Worm (Caenorhabditis elegans): ENCODE measurements around the gene lys-1.
A peak's percentile ranks its signal among the peaks of the same experiment; 100 is the strongest.

Gene lys-1

DNA sequence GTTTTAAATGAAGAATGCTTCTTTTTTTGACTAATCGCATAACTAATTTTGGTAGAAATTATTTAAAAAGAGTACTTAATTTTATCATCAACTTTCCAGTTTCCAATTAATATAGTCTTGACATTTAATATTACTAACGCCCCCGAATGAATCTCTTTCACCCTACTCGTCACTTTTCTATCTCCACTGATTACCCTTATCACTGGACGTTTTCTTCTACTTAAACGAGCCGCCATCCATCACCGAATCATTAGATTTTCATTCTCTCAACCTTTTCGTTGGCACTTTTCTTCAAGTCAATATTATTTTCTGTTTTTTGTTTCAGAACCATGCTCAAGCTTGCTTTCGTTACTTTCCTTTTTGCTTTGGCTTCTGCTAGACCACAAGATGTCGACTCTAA lies at the start of gene lys-1:
lys-1 (plus strand) TSS at position 326 of the 400 bp plus-strand sequence.
- TF ChIP-seq Y55F3AM.14 (GFP tag; optimal IDR thresholded peaks at IDR 0.05) (no peak), sma-3 (GFP tag; optimal IDR thresholded peaks at IDR 0.05) (no peak), nhr-6 (tag; optimal IDR thresholded peaks at IDR 0.05) (no peak), nhr-129 (tag; optimal IDR thresholded peaks at IDR 0.05) (no peak), F13H6.1 (tag; optimal IDR thresholded peaks at IDR 0.05) (no peak), sma-9 (GFP tag; optimal IDR thresholded peaks at IDR 0.05) (peak; percentile 35), sma-9 (tag; optimal IDR thresholded peaks at IDR 0.05) (no peak), fos-1 (tag; optimal IDR thresholded peaks at IDR 0.05) (peak; percentile 95), lin-13 (GFP tag; optimal IDR thresholded peaks at IDR 0.05) (no peak), nhr-25 (tag; optimal IDR thresholded peaks at IDR 0.05) (no peak), gmeb-1 (tag; optimal IDR thresholded peaks at IDR 0.05) (no peak), sem-4 (tag; optimal IDR thresholded peaks at IDR 0.05) (no peak)

DNA sequence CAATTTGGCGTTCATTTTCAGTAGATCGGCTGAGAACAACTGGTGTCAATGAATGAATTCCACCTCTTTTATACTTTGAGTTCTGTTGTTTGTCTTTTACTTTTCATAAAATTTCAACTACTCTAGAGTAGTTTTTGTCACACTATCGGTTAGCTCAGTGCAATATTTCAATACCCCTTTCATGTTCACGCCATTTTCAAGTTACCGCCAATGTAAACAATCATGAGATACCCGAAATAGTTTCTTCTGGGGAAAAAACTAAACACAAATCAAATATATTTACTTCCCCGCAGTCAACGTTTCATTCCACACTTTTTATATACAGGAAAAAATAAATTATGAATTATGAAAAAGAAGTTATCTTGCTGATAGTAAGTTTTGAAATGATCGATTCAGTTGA lies 49.3 kb upstream of the lys-1 start, which contains the start of gene fipr-4:
fipr-4 (minus strand) TSS at position 101 of the 400 bp plus-strand sequence.
- peak; percentile 9 for TF ChIP-seq F13H6.1 (tag; optimal IDR thresholded peaks at IDR 0.05)
- no peak for TF ChIP-seq nhr-21 (tag; optimal IDR thresholded peaks at IDR 0.05)

DNA sequence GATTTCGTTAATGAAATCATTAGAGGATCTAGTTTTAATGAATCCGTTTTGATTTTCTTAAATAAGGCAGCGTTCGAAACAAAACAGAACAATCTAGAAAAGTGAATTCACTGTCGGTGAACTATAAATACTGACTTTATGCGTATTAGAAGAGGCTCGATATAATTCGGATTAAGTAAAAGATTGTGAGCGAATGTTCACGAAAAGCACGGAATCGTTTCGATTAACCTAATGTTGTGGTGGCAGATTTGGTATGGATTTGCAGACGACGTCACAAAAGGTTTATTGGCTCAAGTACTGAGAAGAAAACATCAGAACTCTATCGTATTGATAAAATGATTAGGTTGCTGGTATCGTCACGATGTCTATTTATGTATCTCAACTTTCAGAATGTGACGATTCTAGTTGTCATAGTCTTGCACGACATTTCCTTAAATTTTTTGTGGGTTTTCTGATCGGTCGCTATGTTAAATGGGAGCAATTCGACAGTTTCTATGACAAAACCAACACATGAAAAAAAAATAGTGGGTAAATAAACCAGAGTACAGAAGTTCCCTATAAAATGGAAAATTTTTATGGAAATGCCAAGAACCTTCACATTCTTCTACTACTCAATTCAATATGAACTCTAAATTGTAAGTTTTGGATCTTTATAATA lies 48.4 kb upstream of the lys-1 start, which contains the start of the genes pyt-1 and fipr-7:
pyt-1 (minus strand) TSS at position 101 of the 658 bp plus-strand sequence.
fipr-7 (plus strand) TSS at position 608 of the 658 bp plus-strand sequence.
- TF ChIP-seq lin-39 (tag; optimal IDR thresholded peaks at IDR 0.05) (no peak), mdl-1 (tag; optimal IDR thresholded peaks at IDR 0.05) (no peak), ztf-1 (GFP tag; conservative IDR thresholded peaks at IDR 0.05) (no peak), Y55F3AM.14 (GFP tag; optimal IDR thresholded peaks at IDR 0.05) (no peak), ztf-4 (tag; optimal IDR thresholded peaks at IDR 0.05) (no peak), zag-1 (tag; optimal IDR thresholded peaks at IDR 0.05) (no peak), R02D3.7 (tag; optimal IDR thresholded peaks at IDR 0.05) (no peak), nhr-25 (tag; optimal IDR thresholded peaks at IDR 0.05) (no peak), blmp-1 (tag; optimal IDR thresholded peaks at IDR 0.05; ENCODE audit: insufficient read depth) (no peak), skn-1 (tag; optimal IDR thresholded peaks at IDR 0.05) (no peak), gmeb-1 (tag; optimal IDR thresholded peaks at IDR 0.05) (no peak), ceh-82 (tag; optimal IDR thresholded peaks at IDR 0.05) (no peak), lin-11 (tag; optimal IDR thresholded peaks at IDR 0.05) (no peak), nhr-77 (tag; optimal IDR thresholded peaks at IDR 0.05) (no peak), mab-5 (tag; optimal IDR thresholded peaks at IDR 0.05) (no peak), nhr-12 (tag; optimal IDR thresholded peaks at IDR 0.05) (no peak), nhr-129 (tag; optimal IDR thresholded peaks at IDR 0.05) (no peak), unc-39 (tag; optimal IDR thresholded peaks at IDR 0.05) (no peak), crh-2 (tag; optimal IDR thresholded peaks at IDR 0.05) (no peak)

DNA sequence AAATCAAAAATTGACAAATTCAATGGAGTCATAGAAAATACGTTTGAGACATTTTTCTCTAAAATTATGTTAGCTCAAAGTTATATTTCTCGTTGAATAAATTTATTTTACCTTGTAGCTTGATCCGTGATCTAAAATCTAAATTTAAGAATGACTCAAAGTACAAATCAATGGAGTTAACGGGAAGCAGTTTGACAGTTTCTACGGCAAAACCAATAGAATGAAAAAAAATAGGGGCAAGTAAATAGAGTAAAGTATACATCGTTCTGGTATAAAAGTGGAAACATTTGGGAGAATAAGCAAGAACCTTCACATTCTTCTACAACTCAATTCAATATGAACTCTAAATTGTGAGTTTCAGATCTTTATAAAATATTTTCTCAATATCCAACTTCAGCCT lies 46.8 kb upstream of the lys-1 start, which contains the start of gene fipr-6:
fipr-6 (plus strand) TSS at position 301 of the 400 bp plus-strand sequence.
- TF ChIP-seq unc-55 (GFP tag; optimal IDR thresholded peaks at IDR 0.05): no peak
- no peak for TF ChIP-seq lin-39 (tag; optimal IDR thresholded peaks at IDR 0.05)
- TF ChIP-seq C34F6.9 (tag; optimal IDR thresholded peaks at IDR 0.05): no peak
- TF ChIP-seq ztf-4 (tag; optimal IDR thresholded peaks at IDR 0.05): no peak
- TF ChIP-seq sma-3 (GFP tag; optimal IDR thresholded peaks at IDR 0.05): no peak
- TF ChIP-seq egl-27 (tag; optimal IDR thresholded peaks at IDR 0.05): no peak
- no peak for TF ChIP-seq nhr-10 (tag; optimal IDR thresholded peaks at IDR 0.05)
- TF ChIP-seq snpc-4 (tag; optimal IDR thresholded peaks at IDR 0.05): no peak

DNA sequence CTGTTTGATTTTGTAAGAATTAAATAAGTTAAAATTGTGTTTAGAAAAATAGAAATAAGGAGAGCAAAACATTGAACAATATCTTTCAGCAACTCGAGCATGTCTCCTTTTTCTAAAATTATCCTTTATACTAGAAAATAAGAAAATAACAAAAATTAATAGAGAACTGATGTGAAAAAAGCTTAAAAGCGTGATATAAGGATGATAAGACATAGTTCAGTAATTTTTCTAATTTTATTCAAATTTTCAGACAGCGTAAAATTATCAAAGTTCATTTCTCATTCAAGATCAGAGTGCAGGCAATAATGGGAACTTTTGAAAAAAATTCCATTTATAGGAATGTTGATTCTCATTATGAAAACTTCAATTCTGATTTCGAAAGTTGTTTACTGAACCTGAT lies 44.4 kb upstream of the lys-1 start, which contains the start of gene str-182:
str-182 (minus strand) TSS at position 101 of the 400 bp plus-strand sequence.
- no peak for TF ChIP-seq Y55F3AM.14 (GFP tag; optimal IDR thresholded peaks at IDR 0.05)
- no peak for TF ChIP-seq mbf-1 (tag; optimal IDR thresholded peaks at IDR 0.05)
- no peak for TF ChIP-seq elt-3 (tag; optimal IDR thresholded peaks at IDR 0.05)
- TF ChIP-seq sem-4 (tag; optimal IDR thresholded peaks at IDR 0.05): no peak
- TF ChIP-seq nhr-12 (tag; optimal IDR thresholded peaks at IDR 0.05): no peak
- TF ChIP-seq R02D3.7 (tag; optimal IDR thresholded peaks at IDR 0.05): no peak
